Worm (Caenorhabditis elegans) whole organism, L1 larva: ENCODE measurements around the gene msh-5.

Experiments used
- aly-2 ChIP-seq: fragments of 150-350 bp; optimal IDR thresholded peaks from 2 replicates; lab custom pipeline; 2014; ENCODE audit warnings: missing biosample characterization, missing genetic modification characterization
- lin-13 ChIP-seq: fragments of 150-350 bp; optimal IDR thresholded peaks from 2 replicates; lab custom pipeline; 2014; ENCODE audit warnings: missing biosample characterization, missing genetic modification reagents, missing genetic modification characterization
- lin-14 ChIP-seq: fragments of 200-800 bp; sonication (Bioruptor generic); optimal IDR thresholded peaks from 2 replicates; lab custom pipeline; 2018; ENCODE audit warnings: mild to moderate bottlenecking, missing genetic modification characterization, moderate library complexity, missing compliant biosample characterization
- mab-9 ChIP-seq: fragments of 200-800 bp; sonication (Bioruptor generic); IDR thresholded peaks from 2 replicates; pipeline ENCODE4 v1.3.6; 2022; ENCODE audit warnings: missing genetic modification reagents, missing genetic modification characterization, missing compliant biosample characterization
- nhr-71 ChIP-seq: sonication (generic microtip); optimal IDR thresholded peaks from 2 replicates; lab custom pipeline; 2016; ENCODE audit warnings: mild to moderate bottlenecking, missing genetic modification characterization, moderate library complexity, missing compliant biosample characterization
- nhr-77 ChIP-seq: fragments of 150-350 bp; optimal IDR thresholded peaks from 2 replicates; lab custom pipeline; 2014; ENCODE audit warnings: missing biosample characterization, missing genetic modification characterization
- tbx-2 ChIP-seq: sonication (generic microtip); optimal IDR thresholded peaks from 2 replicates; lab custom pipeline; 2016; ENCODE audit warnings: missing genetic modification characterization, missing compliant biosample characterization
- unc-62 ChIP-seq: fragments of 150-350 bp; optimal IDR thresholded peaks from 2 replicates; lab custom pipeline; 2014; ENCODE audit warnings: missing biosample characterization, missing genetic modification reagents, missing genetic modification characterization
- unc-86 ChIP-seq: sonication (generic microtip); optimal IDR thresholded peaks from 2 replicates; lab custom pipeline; 2016; ENCODE audit warnings: missing genetic modification characterization, missing compliant biosample characterization

- no peak for TF ChIP-seq nhr-71 (tag; lab: Kevin White, UChicago)
- no peak for TF ChIP-seq lin-13
- no peak for TF ChIP-seq nhr-77 (tag; lab: Kevin White, UChicago)
- no peak for TF ChIP-seq unc-86
- no peak for TF ChIP-seq aly-2 (tag; lab: Kevin White, UChicago)
- TF ChIP-seq lin-14 = no peak
- no peak for TF ChIP-seq mab-9 (GFP tag; lab: Robert Waterston, UW)
- no peak for TF ChIP-seq unc-62 (GFP tag; lab: Kevin White, UChicago)
- no peak for TF ChIP-seq tbx-2 (tag; lab: Kevin White, UChicago)
Measured at ce11 chrIV:13121396-13121795, 33.6 kb upstream of the msh-5 start.
